Fruit fly (Drosophila melanogaster): ENCODE measurements around the gene Cubn2.

Gene Cubn2

DNA sequence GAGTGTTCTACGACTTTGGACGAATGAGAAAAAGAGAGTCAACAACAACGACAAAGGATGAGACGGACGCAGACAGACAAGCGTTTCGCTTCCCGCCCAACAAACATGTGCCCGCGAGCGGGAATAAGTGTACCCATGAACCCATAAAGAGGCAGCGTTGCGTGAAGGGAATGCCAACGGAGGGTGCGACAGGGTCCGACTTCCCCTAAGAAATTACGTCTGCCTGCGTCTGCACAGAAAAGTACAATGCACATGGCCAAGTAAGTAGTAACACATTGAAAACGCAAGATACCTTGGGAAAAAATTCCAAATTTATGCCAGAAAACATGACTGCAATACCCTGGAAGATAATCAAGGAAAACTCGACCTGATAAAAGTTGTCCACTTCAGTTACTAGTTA is 16.6 kb upstream of the Cubn2 start:
- no peak for TF ChIP-seq CG10543 (GFP tag; optimal IDR thresholded peaks at IDR 0.05)
- TF ChIP-seq BEAF-32 (GFP tag; optimal IDR thresholded peaks at IDR 0.05): no peak
- TF ChIP-seq nerfin-1 (tag; optimal IDR thresholded peaks at IDR 0.05): peak; percentile 15
- peak; percentile 6 for TF ChIP-seq Med (GFP tag)
- TF ChIP-seq pros (GFP tag; optimal IDR thresholded peaks at IDR 0.05): peak; percentile 58
- peak; percentile 69; the same call in 2 of the 3 replicates for TF ChIP-seq CG2199 (GFP tag; IDR thresholded peaks at IDR 0.05)
- TF ChIP-seq chinmo (GFP tag; IDR thresholded peaks at IDR 0.05; ENCODE audit: partially characterized antibody): no peak
- TF ChIP-seq tll (GFP tag; optimal IDR thresholded peaks at IDR 0.05): peak in 1 of 2 experiments; percentile 71
- TF ChIP-seq twi (tag; optimal IDR thresholded peaks at IDR 0.05): peak; percentile 85
- peak; percentile 57 for TF ChIP-seq CG4360 (GFP tag; IDR thresholded peaks at IDR 0.05)

DNA sequence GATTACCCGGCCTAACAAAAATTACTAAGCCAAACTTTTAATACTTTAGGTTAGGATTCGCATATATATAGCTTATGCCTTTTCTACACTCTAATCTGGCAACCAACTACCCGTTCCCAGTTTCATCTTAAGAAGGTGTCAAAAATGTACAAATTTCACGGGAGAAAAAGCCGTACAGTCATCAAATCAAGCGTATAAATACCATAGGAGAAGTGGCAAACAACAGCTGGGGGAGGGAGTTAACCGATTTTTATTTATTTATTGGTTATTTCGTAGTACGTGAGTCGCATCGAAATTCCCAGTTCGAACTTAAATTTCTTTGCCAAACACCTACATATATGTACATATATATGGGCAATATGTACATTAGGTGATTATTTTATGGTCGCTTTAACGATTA is 14.2 kb upstream of the Cubn2 start, which contains the start of gene CG7264:
TSS of gene CG7264 (plus strand) at position 301 of the 400 bp plus-strand sequence.
- TF ChIP-seq Ssrp (tag; optimal IDR thresholded peaks at IDR 0.05) (no peak), CG9932 (GFP tag; IDR thresholded peaks at IDR 0.05) (no peak), mld (GFP tag; IDR thresholded peaks at IDR 0.05; ENCODE audit: partially characterized antibody) (no peak), Hr3 (GFP tag; optimal IDR thresholded peaks at IDR 0.05) (no peak), ab (GFP tag; optimal IDR thresholded peaks at IDR 0.05) (no peak)

DNA sequence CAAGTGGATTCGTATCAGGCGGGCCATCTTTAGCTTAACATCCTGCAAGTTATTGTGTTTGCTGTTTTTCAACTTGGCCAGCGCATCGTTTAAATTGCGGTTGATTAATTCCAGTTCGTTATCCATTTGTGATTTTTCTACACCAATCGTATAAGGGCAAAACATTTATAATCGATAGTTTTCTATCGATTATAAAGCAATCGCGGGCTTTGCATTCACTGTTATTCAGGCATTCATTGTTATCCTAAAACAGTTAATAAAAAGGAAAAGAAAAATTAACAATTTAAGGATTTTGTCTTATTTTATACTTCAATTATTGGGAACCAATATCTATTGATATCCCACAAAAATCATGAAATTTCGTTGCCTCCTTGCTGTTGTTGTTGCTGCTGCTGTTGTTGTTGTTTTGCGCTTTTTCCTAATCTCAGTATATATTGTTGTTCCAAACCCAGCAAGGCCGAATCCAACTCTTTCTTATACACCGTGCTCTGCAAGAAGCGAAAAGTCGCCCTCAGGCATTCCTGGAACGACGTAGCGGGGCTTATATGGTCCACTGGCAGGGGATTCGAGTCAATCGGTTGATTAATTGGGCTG is 11.1 kb upstream of the Cubn2 start, which contains the start of gene CG32095:
TSS of gene CG32095 (minus strand) at position 173 of the 594 bp plus-strand sequence.
- peak; percentile 36 for TF ChIP-seq pzg (GFP tag; optimal IDR thresholded peaks at IDR 0.05)
- TF ChIP-seq MBD-R2 (GFP tag; IDR thresholded peaks at IDR 0.05): peak; percentile 68
- peak; percentile 80 for TF ChIP-seq BEAF-32 (GFP tag; optimal IDR thresholded peaks at IDR 0.05)
- TF ChIP-seq Nf-YB (GFP tag; optimal IDR thresholded peaks at IDR 0.05): peak; percentile 78
- TF ChIP-seq bbx (GFP tag; IDR thresholded peaks at IDR 0.05; ENCODE audit: partially characterized antibody): peak; percentile 82
- TF ChIP-seq Nf-YC (tag; optimal IDR thresholded peaks at IDR 0.05): peak; percentile 80
- TF ChIP-seq ato (GFP tag; IDR thresholded peaks at IDR 0.05; ENCODE audit: partially characterized antibody): peak; percentile 66; the same call in 1 of the 2 replicates
- peak; percentile 12 for TF ChIP-seq nom (GFP tag; optimal IDR thresholded peaks at IDR 0.05)
- peak; percentile 75 for TF ChIP-seq zen2 (GFP tag; IDR thresholded peaks at IDR 0.05; ENCODE audit: partially characterized antibody)
- TF ChIP-seq E2f2 (GFP tag; IDR thresholded peaks at IDR 0.05): peak; percentile 54
- TF ChIP-seq CG10321 (GFP tag; IDR thresholded peaks at IDR 0.05): no peak
- TF ChIP-seq CG7963 (GFP tag; IDR thresholded peaks at IDR 0.05; ENCODE audit: partially characterized antibody): peak; percentile 57; the same call in 2 of the 3 replicates
- peak; percentile 24 for TF ChIP-seq Med (GFP tag)
- TF ChIP-seq CG2712 (tag; optimal IDR thresholded peaks at IDR 0.05): peak; percentile 11
- peak; percentile 86 for TF ChIP-seq amos (GFP tag; IDR thresholded peaks at IDR 0.05; ENCODE audit: partially characterized antibody)
- TF ChIP-seq Doc3 (GFP tag; IDR thresholded peaks at IDR 0.05; ENCODE audit: partially characterized antibody): peak; percentile 80
- no peak for TF ChIP-seq stc (GFP tag; IDR thresholded peaks at IDR 0.05)
- peak; percentile 46 for TF ChIP-seq gfzf (GFP tag; optimal IDR thresholded peaks at IDR 0.05)
- TF ChIP-seq CoRest (tag; optimal IDR thresholded peaks at IDR 0.05): no peak
- peak; percentile 74 for TF ChIP-seq Dref (GFP tag; IDR thresholded peaks at IDR 0.05)
- peak; percentile 84 for TF ChIP-seq unc-4 (GFP tag; IDR thresholded peaks at IDR 0.05; ENCODE audit: partially characterized antibody)
- peak; percentile 21 for TF ChIP-seq CG30020 (tag; optimal IDR thresholded peaks at IDR 0.05)
- TF ChIP-seq CG6791 (GFP tag; IDR thresholded peaks at IDR 0.05; ENCODE audit: partially characterized antibody): peak; percentile 78
- TF ChIP-seq stwl (tag; optimal IDR thresholded peaks at IDR 0.05): peak; percentile 40
- peak; percentile 13; the same call in 1 of the 3 replicates for TF ChIP-seq row (GFP tag; IDR thresholded peaks at IDR 0.05)
- TF ChIP-seq CG2116 (GFP tag; optimal IDR thresholded peaks at IDR 0.05): peak; percentile 72
- TF ChIP-seq trem (tag; optimal IDR thresholded peaks at IDR 0.05): peak; percentile 75
- peak; percentile 18 for TF ChIP-seq CG10267 (tag; optimal IDR thresholded peaks at IDR 0.05)
- TF ChIP-seq HLH4C (GFP tag; IDR thresholded peaks at IDR 0.05; ENCODE audit: partially characterized antibody): peak; percentile 72; the same call in 2 of the 3 replicates
- peak; percentile 22 for TF ChIP-seq CG1603 (tag; optimal IDR thresholded peaks at IDR 0.05)
- peak; percentile 51; the same call in 1 of the 3 replicates for TF ChIP-seq hb (GFP tag; IDR thresholded peaks at IDR 0.05; ENCODE audit: partially characterized antibody)
